Fruit fly (Drosophila melanogaster) whole organism, embryonic: Measurements from ENCODE around the gene CG16790.
A peak's percentile ranks its signal among the peaks of the same experiment; 100 is the strongest.

Source experiments
- Awh ChIP-seq: fragments of 200-800 bp; sonication (Bioruptor generic); IDR thresholded peaks from 2 replicates; pipeline ENCODE4, ENCODE4 v1.3.6; 2022; ENCODE audit warnings: missing biosample characterization, missing genetic modification characterization
- CG10274 ChIP-seq: fragments of 200-800 bp; sonication (Bioruptor generic); optimal IDR thresholded peaks from 3 replicates; lab custom pipeline; 2017; ENCODE audit warnings: missing biosample characterization, mild to moderate bottlenecking, missing genetic modification characterization
- CG10543 ChIP-seq: fragments of 200-800 bp; sonication (Bioruptor generic); optimal IDR thresholded peaks from 3 replicates; lab custom pipeline; 2017; ENCODE audit warnings: missing biosample characterization, mild to moderate bottlenecking, missing genetic modification characterization, moderate library complexity
- CG11456 ChIP-seq: fragments of 200-800 bp; sonication (Bioruptor generic); IDR thresholded peaks from 3 replicates; pipeline ENCODE4 v1.3.6; 2022; ENCODE audit warnings: missing biosample characterization, missing genetic modification characterization
- CG11695 ChIP-seq: fragments of 200-800 bp; sonication (Bioruptor generic); IDR thresholded peaks from 3 replicates; pipeline ENCODE4 v1.3.6; 2022; ENCODE audit warnings: missing biosample characterization, missing genetic modification characterization
- CG1233 ChIP-seq: fragments of 200-800 bp; sonication (Bioruptor generic); optimal IDR thresholded peaks from 4 replicates; lab custom pipeline; 2018; ENCODE audit warnings: missing biosample characterization, mild to moderate bottlenecking, missing genetic modification characterization
- CG14710 ChIP-seq: fragments of 200-800 bp; sonication (Bioruptor generic); optimal IDR thresholded peaks from 3 replicates; lab custom pipeline; 2019; ENCODE audit warnings: missing biosample characterization, mild to moderate bottlenecking, missing genetic modification characterization, moderate library complexity
- CG14860 ChIP-seq: fragments of 200-800 bp; sonication (Bioruptor generic); IDR thresholded peaks from 3 replicates; pipeline ENCODE4 v1.3.6; 2022; ENCODE audit warnings: missing biosample characterization, missing genetic modification characterization; ENCODE audit not compliant: partially characterized antibody
- CG15696 ChIP-seq: fragments of 200-800 bp; sonication (Bioruptor generic); optimal IDR thresholded peaks from 2 replicates; lab custom pipeline; 2019; ENCODE audit warnings: missing biosample characterization, mild to moderate bottlenecking, missing genetic modification characterization, moderate library complexity
- CG17802 ChIP-seq: fragments of 200-800 bp; sonication (Bioruptor generic); optimal IDR thresholded peaks from 2 replicates; lab custom pipeline; 2018; ENCODE audit warnings: missing biosample characterization, mild to moderate bottlenecking, missing genetic modification characterization, moderate library complexity
- CG17829 ChIP-seq: fragments of 200-800 bp; optimal IDR thresholded peaks from 2 replicates; lab custom pipeline; 2019; ENCODE audit warnings: missing biosample characterization, mild to moderate bottlenecking, missing genetic modification characterization, moderate library complexity
- CG18262 ChIP-seq: fragments of 200-800 bp; optimal IDR thresholded peaks from 3 replicates; lab custom pipeline; 2019; ENCODE audit warnings: missing biosample characterization, mild to moderate bottlenecking, missing genetic modification characterization, moderate library complexity
- CG2116 ChIP-seq: fragments of 200-800 bp; sonication (Bioruptor generic); optimal IDR thresholded peaks from 3 replicates; lab custom pipeline; 2018; ENCODE audit warnings: missing biosample characterization, mild to moderate bottlenecking, missing genetic modification characterization
- CG2712 ChIP-seq: fragments of 200-800 bp; optimal IDR thresholded peaks from 3 replicates; lab custom pipeline; 2019; ENCODE audit warnings: missing biosample characterization, mild to moderate bottlenecking, missing genetic modification characterization, moderate library complexity
- CG30020 ChIP-seq: fragments of 200-800 bp; optimal IDR thresholded peaks from 2 replicates; lab custom pipeline; 2019; ENCODE audit warnings: missing biosample characterization, mild to moderate bottlenecking, missing genetic modification characterization, moderate library complexity
- CG3281 ChIP-seq: fragments of 200-800 bp; sonication (Bioruptor generic); optimal IDR thresholded peaks from 3 replicates; lab custom pipeline; 2017; ENCODE audit warnings: missing biosample characterization, mild to moderate bottlenecking, missing genetic modification characterization
- CG3407 ChIP-seq: fragments of 200-800 bp; sonication (Bioruptor generic); optimal IDR thresholded peaks from 2 replicates; lab custom pipeline; 2018; ENCODE audit warnings: missing biosample characterization, mild to moderate bottlenecking, missing genetic modification characterization
- CG34376 ChIP-seq: fragments of 200-800 bp; sonication (Bioruptor generic); optimal IDR thresholded peaks from 2 replicates; lab custom pipeline; 2018; ENCODE audit warnings: missing biosample characterization, mild to moderate bottlenecking, missing genetic modification characterization
- CG34422 ChIP-seq: fragments of 200-800 bp; sonication (Bioruptor generic); IDR thresholded peaks from 3 replicates; pipeline ENCODE4 v1.3.6; 2022; ENCODE audit warnings: missing biosample characterization, missing genetic modification characterization
- CG3847 ChIP-seq: fragments of 200-800 bp; sonication (Bioruptor generic); IDR thresholded peaks from 2 replicates; pipeline ENCODE4 v1.3.6; 2022; ENCODE audit warnings: missing biosample characterization, missing genetic modification characterization
- CG4854 ChIP-seq: fragments of 200-800 bp; sonication (Bioruptor generic); optimal IDR thresholded peaks from 2 replicates; lab custom pipeline; 2016; ENCODE audit warnings: missing biosample characterization, missing genetic modification characterization, inconsistent platforms
- CG7271 ChIP-seq: fragments of 200-800 bp; sonication (Bioruptor generic); optimal IDR thresholded peaks from 2 replicates; lab custom pipeline; 2018; ENCODE audit warnings: missing biosample characterization, mild to moderate bottlenecking, missing genetic modification characterization, moderate library complexity
- CG7839 ChIP-seq: fragments of 200-800 bp; sonication (Bioruptor generic); optimal IDR thresholded peaks from 3 replicates; lab custom pipeline; 2018; ENCODE audit warnings: missing biosample characterization, mild to moderate bottlenecking, missing genetic modification characterization, moderate library complexity
- CG7987 ChIP-seq: fragments of 200-800 bp; sonication (Bioruptor generic); optimal IDR thresholded peaks from 2 replicates; lab custom pipeline; 2018; ENCODE audit warnings: missing biosample characterization, mild to moderate bottlenecking, missing genetic modification characterization, moderate library complexity
- CG8765 ChIP-seq: fragments of 200-800 bp; sonication (Bioruptor generic); IDR thresholded peaks from 2 replicates; pipeline ENCODE4 v1.3.6; 2022; ENCODE audit warnings: missing biosample characterization, missing genetic modification characterization
- CG9797 ChIP-seq: fragments of 200-800 bp; sonication (Bioruptor generic); optimal IDR thresholded peaks from 3 replicates; lab custom pipeline; 2018; ENCODE audit warnings: missing biosample characterization, mild to moderate bottlenecking, missing genetic modification characterization
- Elba2 ChIP-seq: fragments of 200-800 bp; sonication (Bioruptor generic); optimal IDR thresholded peaks from 3 replicates; lab custom pipeline; 2016; ENCODE audit warnings: missing biosample characterization, missing genetic modification characterization
- GATAe ChIP-seq: fragments of 200-800 bp; sonication (Bioruptor generic); conservative IDR thresholded peaks from 2 replicates; pipeline ENCODE4 v1.3.6; 2022; ENCODE audit warnings: missing biosample characterization, missing genetic modification characterization
- H15 ChIP-seq: fragments of 200-800 bp; sonication (Bioruptor generic); IDR thresholded peaks from 3 replicates; pipeline ENCODE4 v1.3.6; 2022; ENCODE audit warnings: missing biosample characterization, missing genetic modification characterization
- Hmr ChIP-seq: fragments of 200-800 bp; sonication (Bioruptor generic); optimal IDR thresholded peaks from 3 replicates; lab custom pipeline; 2017; ENCODE audit warnings: mild to moderate bottlenecking, missing biosample characterization, missing genetic modification reagents, missing genetic modification characterization
- Mad ChIP-seq: fragments of 200-800 bp; sonication (Bioruptor generic); optimal IDR thresholded peaks from 2 replicates; lab custom pipeline; 2016; ENCODE audit warnings: missing biosample characterization, missing genetic modification characterization
- Med ChIP-seq: fragments of 200-800 bp; sonication (Bioruptor generic); peaks from one replicate; lab custom pipeline; 2016; ENCODE audit warnings: missing biosample characterization, missing genetic modification characterization, mild to moderate bottlenecking, inconsistent platforms, moderate library complexity
- Nf-YB ChIP-seq: fragments of 200-800 bp; sonication (Bioruptor generic); optimal IDR thresholded peaks from 3 replicates; lab custom pipeline; 2019; ENCODE audit warnings: missing biosample characterization, mild to moderate bottlenecking, missing genetic modification characterization, moderate library complexity
- Sry-β ChIP-seq: fragments of 200-800 bp; sonication (Bioruptor generic); optimal IDR thresholded peaks from 2 replicates; lab custom pipeline; 2018; ENCODE audit warnings: missing biosample characterization, mild to moderate bottlenecking, missing genetic modification characterization, moderate library complexity
- Stat92E ChIP-seq, 3 experiments: fragments of >200 bp in 2 of 3; fragments of 200-800 bp in 1 of 3; sonication (Bioruptor generic) in 1 of 3; optimal IDR thresholded peaks; 2 replicates each; lab custom pipeline; 2017 to 2019; ENCODE audit warnings: missing biosample characterization in 3 of 3, missing genetic modification characterization in 3 of 3, mild to moderate bottlenecking in 1 of 3, moderate library complexity in 1 of 3
- TFAM ChIP-seq: fragments of 200-800 bp; sonication (Bioruptor generic); optimal IDR thresholded peaks from 2 replicates; lab custom pipeline; 2017; ENCODE audit warnings: missing biosample characterization, missing genetic modification characterization, inconsistent platforms
- ash1 ChIP-seq: fragments of 200-800 bp; sonication (Bioruptor generic); optimal IDR thresholded peaks from 2 replicates; lab custom pipeline; 2018; ENCODE audit warnings: missing biosample characterization, mild to moderate bottlenecking, missing genetic modification characterization
- ewg ChIP-seq: fragments of 200-800 bp; sonication (Bioruptor generic); optimal IDR thresholded peaks from 3 replicates; lab custom pipeline; 2017; ENCODE audit warnings: mild to moderate bottlenecking, missing biosample characterization, missing genetic modification reagents, missing genetic modification characterization
- ftz-f1 ChIP-seq: fragments of 200-800 bp; sonication (Bioruptor generic); optimal IDR thresholded peaks from 2 replicates; lab custom pipeline; 2016; ENCODE audit warnings: missing biosample characterization, missing genetic modification characterization
- gsb-n ChIP-seq: fragments of 200-800 bp; sonication (Bioruptor generic); optimal IDR thresholded peaks from 3 replicates; lab custom pipeline; 2018; ENCODE audit warnings: missing biosample characterization, mild to moderate bottlenecking, missing genetic modification characterization
- klu ChIP-seq: fragments of 200-800 bp; sonication (Bioruptor generic); IDR thresholded peaks from 2 replicates; pipeline ENCODE4 v1.3.6; 2022; ENCODE audit warnings: missing biosample characterization, missing genetic modification characterization
- lov ChIP-seq, 2 experiments: fragments of 200-800 bp in 1 of 2; fragments of >200 bp in 1 of 2; sonication (Bioruptor generic) in 1 of 2; IDR thresholded peaks in 1 of 2; optimal IDR thresholded peaks in 1 of 2; 2 replicates in 1 of 2; 3 replicates in 1 of 2; pipeline versions ENCODE4 v1.3.6 to Lab custom; 2017 to 2022; ENCODE audit warnings: missing biosample characterization in 1 of 2, missing genetic modification characterization in 1 of 2
- otp ChIP-seq: fragments of 200-800 bp; sonication (Bioruptor generic); IDR thresholded peaks from 3 replicates; pipeline ENCODE4, ENCODE4 v1.3.6; 2022; ENCODE audit warnings: missing biosample characterization, missing genetic modification characterization
- pb ChIP-seq: fragments of 200-800 bp; sonication (Bioruptor generic); optimal IDR thresholded peaks from 3 replicates; lab custom pipeline; 2016; ENCODE audit warnings: missing biosample characterization, missing genetic modification characterization
- phol ChIP-seq: fragments of 200-800 bp; sonication (Bioruptor generic); optimal IDR thresholded peaks from 3 replicates; lab custom pipeline; 2018; ENCODE audit warnings: missing biosample characterization, mild to moderate bottlenecking, missing genetic modification characterization, moderate library complexity
- stwl ChIP-seq: fragments of 200-800 bp; sonication (Bioruptor generic); optimal IDR thresholded peaks from 3 replicates; lab custom pipeline; 2018; ENCODE audit warnings: missing biosample characterization, mild to moderate bottlenecking, missing genetic modification characterization, moderate library complexity
- trem ChIP-seq: fragments of 200-800 bp; optimal IDR thresholded peaks from 3 replicates; lab custom pipeline; 2019; ENCODE audit warnings: missing biosample characterization, mild to moderate bottlenecking, missing genetic modification characterization, moderate library complexity

CG16790 gene

DNA sequence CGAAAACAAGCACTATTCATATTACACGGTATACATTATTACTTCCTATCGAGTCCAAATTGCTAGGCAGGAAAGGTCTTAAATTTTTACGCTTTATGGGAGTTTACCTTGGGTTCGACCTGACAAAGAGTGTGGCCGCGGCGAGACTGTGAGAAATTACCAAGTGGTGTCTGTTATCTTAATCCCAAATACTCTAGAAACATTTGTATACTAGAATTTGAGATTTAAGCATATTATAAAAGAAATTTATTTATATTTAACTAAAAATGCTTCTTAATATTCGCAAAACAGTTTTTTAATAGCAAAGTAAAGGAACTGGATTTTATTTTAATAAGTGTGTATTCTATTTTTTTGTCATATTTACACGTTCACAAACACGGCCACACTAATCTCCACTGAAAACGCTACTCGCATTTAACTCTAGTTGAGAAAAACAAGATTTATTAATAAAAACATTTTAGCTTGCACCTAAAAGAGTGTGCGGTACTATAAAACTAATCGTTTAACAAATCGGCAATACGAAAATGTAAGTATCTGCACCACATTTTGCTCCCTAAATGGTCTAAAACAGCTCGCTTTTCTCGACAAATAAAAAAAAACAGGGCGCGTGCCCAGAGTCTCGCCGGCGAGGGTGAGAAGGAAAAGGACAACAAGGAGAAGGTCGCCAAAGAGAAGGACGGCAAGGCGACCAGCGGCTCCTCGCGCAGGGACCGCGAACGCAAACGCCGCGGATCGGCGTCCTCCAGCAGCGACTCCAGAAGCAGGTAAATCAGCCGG, 18.2 kb downstream of the CG16790 start, which contains the start of the genes mura and RnpS1 (continued):
- peak; percentile 11 for TF ChIP-seq CG17829
- no peak for TF ChIP-seq Stat92E (GFP tag; optimal IDR thresholded peaks at IDR 0.05; lab: Kevin White, UChicago)
- TF ChIP-seq CG2116 = peak; percentile 25
- TF ChIP-seq phol (tag; lab: Kevin White, UChicago) = peak; percentile 12
- TF ChIP-seq Med (GFP tag; lab: Kevin White, UChicago) = peak; percentile 52
- TF ChIP-seq CG9797 (GFP tag; lab: Kevin White, UChicago) = peak; percentile 89
- peak; percentile 8 for TF ChIP-seq stwl (tag; lab: Kevin White, UChicago)
- peak; percentile 1 for TF ChIP-seq CG15696 (tag; lab: Kevin White, UChicago)
- TF ChIP-seq CG30020 (tag; lab: Kevin White, UChicago) = peak; percentile 36
- peak; percentile 55 for TF ChIP-seq CG10543 (GFP tag; lab: Kevin White, UChicago)
- peak; percentile 69 for TF ChIP-seq trem (tag; lab: Kevin White, UChicago)
- peak; percentile 56 for TF ChIP-seq ewg
- no peak for TF ChIP-seq CG14860
- no peak for TF ChIP-seq lov (optimal IDR thresholded peaks at IDR 0.05; lab: Kevin White, UChicago)
- TF ChIP-seq lov (GFP tag; IDR thresholded peaks at IDR 0.05; lab: Robert Waterston, UW) = no peak
- TF ChIP-seq Elba2 (GFP tag; lab: Kevin White, UChicago) = no peak
- no peak for TF ChIP-seq CG17802 (tag; lab: Kevin White, UChicago)
- TF ChIP-seq ftz-f1 (GFP tag; lab: Kevin White, UChicago) = peak; percentile 90
- TF ChIP-seq CG2712 (tag; lab: Kevin White, UChicago) = peak; percentile 38
- TF ChIP-seq gsb-n (tag; lab: Kevin White, UChicago) = peak; percentile 42
- no peak for TF ChIP-seq Nf-YB
- TF ChIP-seq pb (GFP tag; lab: Kevin White, UChicago) = no peak
- peak; percentile 42 for TF ChIP-seq CG34376 (GFP tag; lab: Kevin White, UChicago)
- no peak for TF ChIP-seq otp (GFP tag; lab: Robert Waterston, UW)
- TF ChIP-seq CG14710 (tag; lab: Kevin White, UChicago) = peak; percentile 73

DNA sequence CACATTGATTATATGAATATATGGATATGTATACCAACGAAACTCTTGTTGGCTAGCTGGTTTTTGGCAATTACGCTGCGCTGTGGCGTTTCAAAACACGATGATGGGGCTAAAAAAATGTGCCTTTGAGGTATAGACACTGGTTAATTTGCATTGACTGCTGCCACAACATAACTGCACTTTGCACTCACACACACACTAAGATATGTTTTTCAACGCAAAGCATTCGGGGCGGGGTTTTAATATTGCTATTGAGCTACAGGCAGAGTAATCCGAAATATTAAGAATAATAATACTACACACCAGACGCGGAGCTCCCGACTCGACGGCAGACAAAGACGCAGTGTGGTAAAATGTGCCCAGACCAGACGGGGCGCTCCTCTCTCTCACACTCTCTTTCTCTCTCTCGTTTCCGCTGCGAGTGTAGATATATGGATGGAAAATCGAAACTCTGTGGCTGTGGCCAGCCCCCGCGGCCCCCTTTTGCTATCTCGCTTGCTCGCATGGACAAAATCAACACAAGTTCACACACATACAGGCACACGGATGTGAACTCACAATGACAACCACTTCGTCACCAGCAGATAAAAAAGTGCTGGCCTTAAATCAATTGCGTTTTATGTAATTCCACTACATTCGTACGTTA, 18.9 kb downstream of the CG16790 start:
- TF ChIP-seq ash1 (GFP tag; lab: Kevin White, UChicago) (peak; percentile 72), CG3281 (peak; percentile 63), Stat92E (GFP tag; optimal IDR thresholded peaks at IDR 0.05; lab: Kevin White, UChicago) (no peak), CG4854 (GFP tag; lab: Kevin White, UChicago) (no peak), CG3407 (GFP tag; lab: Kevin White, UChicago) (no peak), CG18262 (tag; lab: Kevin White, UChicago) (no peak), Awh (GFP tag; lab: Robert Waterston, UW) (no peak), Hmr (GFP tag; lab: Kevin White, UChicago) (peak; percentile 77), Sry-β (GFP tag; lab: Kevin White, UChicago) (peak; percentile 22), CG11456 (no peak), klu (GFP tag; lab: Robert Waterston, UW) (no peak), Mad (GFP tag; lab: Kevin White, UChicago) (no peak), CG7271 (tag; lab: Kevin White, UChicago) (no peak), CG8765 (GFP tag; lab: Robert Waterston, UW) (no peak), CG7839 (no peak), CG11695 (no peak), CG7987 (peak; percentile 81), CG10274 (GFP tag; lab: Kevin White, UChicago) (no peak), CG1233 (GFP tag; lab: Kevin White, UChicago) (peak; percentile 54), CG34422 (GFP tag; lab: Robert Waterston, UW) (no peak), H15 (GFP tag; lab: Robert Waterston, UW) (no peak), GATAe (GFP tag; lab: Robert Waterston, UW) (no peak), TFAM (GFP tag; lab: Kevin White, UChicago) (no peak), CG3847 (GFP tag; lab: Robert Waterston, UW) (no peak)
